Worm (Caenorhabditis elegans): Measurements from ENCODE around the gene glr-4.

DNA sequence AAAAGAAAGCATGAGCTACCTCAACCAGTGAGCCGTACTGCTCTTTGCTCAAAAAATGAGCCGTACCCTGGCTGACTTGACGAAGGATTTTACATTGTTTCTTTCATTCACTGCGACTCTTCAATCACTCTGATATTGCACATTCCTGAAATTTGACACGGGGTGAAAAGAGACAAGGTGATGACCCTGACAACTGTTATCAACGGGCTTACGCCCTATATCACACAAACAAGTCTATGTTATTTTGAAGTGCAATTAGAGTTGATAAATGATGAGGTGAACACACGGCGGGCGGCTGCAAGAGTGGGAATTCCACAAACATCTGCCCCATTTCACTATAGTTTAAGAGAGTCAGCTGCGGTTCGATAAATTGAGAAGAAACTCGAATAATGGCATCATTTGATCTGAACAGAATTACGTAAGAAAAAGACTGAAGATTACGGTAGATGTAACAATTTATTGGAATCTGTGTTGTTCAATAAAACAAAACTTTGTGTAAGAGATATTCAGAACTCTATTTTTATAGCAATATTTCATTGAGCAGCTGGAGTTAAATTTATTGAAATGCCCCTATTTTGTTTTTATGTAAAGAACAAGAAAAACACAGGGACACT is 42.6 kb upstream of the glr-4 start:
- TF ChIP-seq B0261.1 (tag; optimal IDR thresholded peaks at IDR 0.05): no peak
- no peak for TF ChIP-seq dpl-1 (GFP tag; optimal IDR thresholded peaks at IDR 0.05)
- TF ChIP-seq dox-1 (GFP tag; IDR thresholded peaks at IDR 0.05): no peak
- TF ChIP-seq lsl-1 (GFP tag; optimal IDR thresholded peaks at IDR 0.05): no peak
- no peak for TF ChIP-seq repo-1 (tag; optimal IDR thresholded peaks at IDR 0.05)
- TF ChIP-seq him-1 (tag; optimal IDR thresholded peaks at IDR 0.05): no peak
- no peak for TF ChIP-seq T26A5.8 (tag; optimal IDR thresholded peaks at IDR 0.05)
- TF ChIP-seq ets-4 (GFP tag; optimal IDR thresholded peaks at IDR 0.05): no peak
- TF ChIP-seq pha-4 (tag; optimal IDR thresholded peaks at IDR 0.05): no peak
- no peak for TF ChIP-seq bed-2 (GFP tag; IDR thresholded peaks at IDR 0.05)
- TF ChIP-seq die-1 (tag; optimal IDR thresholded peaks at IDR 0.05): no peak
- TF ChIP-seq let-526 (GFP tag; IDR thresholded peaks at IDR 0.05): no peak
- peak; percentile 40 for TF ChIP-seq somi-1 (GFP tag; optimal IDR thresholded peaks at IDR 0.05)
